Fruit fly (Drosophila melanogaster) whole organism, wandering third instar larva: ENCODE data around the gene CG32086.
A peak's percentile ranks its signal among the peaks of the same experiment; 100 is the strongest.

Experiments used
- Abd-B ChIP-seq: fragments of >200 bp; optimal IDR thresholded peaks from 2 replicates; lab custom pipeline; 2017; ENCODE audit warnings: missing biosample characterization, missing genetic modification characterization
- CG32264 ChIP-seq: fragments of 200-800 bp; sonication (Bioruptor generic); optimal IDR thresholded peaks from 2 replicates; lab custom pipeline; 2016; ENCODE audit warnings: missing biosample characterization, missing genetic modification characterization
- CG9705 ChIP-seq: fragments of 200-800 bp; sonication (Bioruptor generic); optimal IDR thresholded peaks from 2 replicates; lab custom pipeline; 2018; ENCODE audit warnings: missing biosample characterization, mild to moderate bottlenecking, missing genetic modification characterization
- CrebA ChIP-seq: fragments of 200-800 bp; sonication (Bioruptor generic); optimal IDR thresholded peaks from 2 replicates; lab custom pipeline; 2016; ENCODE audit warnings: missing biosample characterization, mild to moderate bottlenecking, missing genetic modification characterization, borderline replicate concordance
- Dif ChIP-seq: fragments of 200-275, 200-300 bp; sonication (Bioruptor generic); optimal IDR thresholded peaks from 2 replicates; lab custom pipeline; 2018; ENCODE audit warnings: missing biosample characterization, missing genetic modification characterization; ENCODE audit not compliant: partially characterized antibody
- GATAd ChIP-seq: sonication (Bioruptor generic); optimal IDR thresholded peaks from 2 replicates; lab custom pipeline; 2016; ENCODE audit warnings: missing biosample characterization, missing genetic modification characterization
- HLH106 ChIP-seq: fragments of 200-800 bp; optimal IDR thresholded peaks from 3 replicates; lab custom pipeline; 2019; ENCODE audit warnings: missing biosample characterization, mild to moderate bottlenecking, missing genetic modification characterization, moderate library complexity
- Hnf4 ChIP-seq: fragments of 200-800 bp; sonication (Bioruptor generic); optimal IDR thresholded peaks from 2 replicates; lab custom pipeline; 2016; ENCODE audit warnings: missing biosample characterization, mild to moderate bottlenecking, missing genetic modification characterization
- Hr78 ChIP-seq: fragments of >200 bp; optimal IDR thresholded peaks from 2 replicates; lab custom pipeline; 2017; ENCODE audit warnings: missing biosample characterization, missing genetic modification characterization
- Hr83 ChIP-seq: fragments of 200-300 bp; sonication (Bioruptor generic); optimal IDR thresholded peaks from 2 replicates; lab custom pipeline; 2016; ENCODE audit warnings: missing biosample characterization, mild to moderate bottlenecking, missing genetic modification characterization, moderate library complexity; ENCODE audit not compliant: poor library complexity, severe bottlenecking
- Jra ChIP-seq: sonication (Bioruptor generic); optimal IDR thresholded peaks from 2 replicates; lab custom pipeline; 2016; ENCODE audit warnings: missing biosample characterization, missing genetic modification characterization
- Mio ChIP-seq: sonication (Bioruptor generic); optimal IDR thresholded peaks from 2 replicates; lab custom pipeline; 2016; ENCODE audit warnings: missing biosample characterization, missing genetic modification characterization
- Myc ChIP-seq: fragments of >200 bp; optimal IDR thresholded peaks from 2 replicates; lab custom pipeline; 2017
- N ChIP-seq: fragments of >200 bp; optimal IDR thresholded peaks from 2 replicates; lab custom pipeline; 2018; ENCODE audit warnings: missing biosample characterization, missing external identifiers, missing genetic modification characterization
- OdsH ChIP-seq: fragments of 200-800 bp; sonication (Bioruptor generic); optimal IDR thresholded peaks from 2 replicates; lab custom pipeline; 2016; ENCODE audit warnings: missing biosample characterization, mild to moderate bottlenecking, missing genetic modification characterization
- Rel ChIP-seq, 2 experiments: fragments of 200-800 bp; sonication (Bioruptor generic) in 1 of 2; optimal IDR thresholded peaks; 2 replicates in 1 of 2; 3 replicates in 1 of 2; lab custom pipeline; 2016 to 2019; ENCODE audit warnings: mild to moderate bottlenecking in 2 of 2, missing biosample characterization in 2 of 2, missing genetic modification characterization in 2 of 2, moderate library complexity in 1 of 2
- Sp1 ChIP-seq: fragments of 200-800 bp; sonication (Bioruptor generic); optimal IDR thresholded peaks from 3 replicates; lab custom pipeline; 2019; ENCODE audit warnings: missing biosample characterization, mild to moderate bottlenecking, missing genetic modification characterization, moderate library complexity
- Vsx2 ChIP-seq: fragments of 200-300, 225-300 bp; sonication (Bioruptor generic); optimal IDR thresholded peaks from 2 replicates; lab custom pipeline; 2018; ENCODE audit warnings: missing biosample characterization, missing genetic modification characterization; ENCODE audit not compliant: partially characterized antibody
- br ChIP-seq: fragments of 200-800 bp; sonication (Bioruptor generic); optimal IDR thresholded peaks from 2 replicates; lab custom pipeline; 2016; ENCODE audit warnings: missing biosample characterization, missing genetic modification characterization
- brk ChIP-seq: fragments of 200-800 bp; sonication (Bioruptor generic); optimal IDR thresholded peaks from 2 replicates; lab custom pipeline; 2016; ENCODE audit warnings: missing biosample characterization, mild to moderate bottlenecking, missing genetic modification characterization
- dl ChIP-seq, 2 experiments: fragments of 175-275, 200-275 bp in 1 of 2; fragments of 200-275 bp in 1 of 2; sonication (Bioruptor generic); optimal IDR thresholded peaks; lab custom pipeline; 2018; ENCODE audit warnings: mild to moderate bottlenecking in 2 of 2, missing biosample characterization in 2 of 2, missing genetic modification characterization in 2 of 2, moderate library complexity in 2 of 2; ENCODE audit not compliant: partially characterized antibody in 2 of 2, insufficient read depth in 1 of 2
- dsf ChIP-seq: sonication (Bioruptor generic); optimal IDR thresholded peaks from 2 replicates; lab custom pipeline; 2016; ENCODE audit warnings: missing biosample characterization, missing genetic modification characterization, borderline replicate concordance
- ey ChIP-seq: fragments of 200-800 bp; sonication (Bioruptor generic); optimal IDR thresholded peaks from 2 replicates; lab custom pipeline; 2016; ENCODE audit warnings: missing biosample characterization, missing genetic modification characterization
- foxo ChIP-seq, 2 experiments: fragments of 200-800 bp; sonication (Bioruptor generic); optimal IDR thresholded peaks; 2 replicates in 1 of 2; 3 replicates in 1 of 2; lab custom pipeline; 2016 to 2017; ENCODE audit warnings: missing biosample characterization in 2 of 2, missing genetic modification characterization in 2 of 2
- fru ChIP-seq: fragments of 200-800 bp; sonication (Bioruptor generic); optimal IDR thresholded peaks from 3 replicates; lab custom pipeline; 2016; ENCODE audit warnings: missing biosample characterization, mild to moderate bottlenecking, missing genetic modification characterization
- h ChIP-seq: fragments of 200-800 bp; sonication (Bioruptor generic); optimal IDR thresholded peaks from 3 replicates; lab custom pipeline; 2016; ENCODE audit warnings: missing biosample characterization, mild to moderate bottlenecking, missing genetic modification characterization
- jim ChIP-seq: fragments of 175-275, 200-325 bp; sonication (Bioruptor generic); optimal IDR thresholded peaks from 2 replicates; lab custom pipeline; 2016; ENCODE audit warnings: missing biosample characterization, mild to moderate bottlenecking, missing genetic modification characterization
- lola ChIP-seq: fragments of >200 bp; optimal IDR thresholded peaks from 2 replicates; lab custom pipeline; 2017; ENCODE audit warnings: missing biosample characterization, missing genetic modification characterization
- pan ChIP-seq: fragments of >200 bp; optimal IDR thresholded peaks from 2 replicates; lab custom pipeline; 2017
- psq ChIP-seq: fragments of 200-800 bp; sonication (Bioruptor generic); optimal IDR thresholded peaks from 3 replicates; lab custom pipeline; 2017; ENCODE audit warnings: missing biosample characterization, mild to moderate bottlenecking, missing genetic modification characterization, moderate library complexity
- rgr ChIP-seq: fragments of 200-800 bp; sonication (Bioruptor generic); optimal IDR thresholded peaks from 3 replicates; lab custom pipeline; 2016; ENCODE audit warnings: missing biosample characterization, mild to moderate bottlenecking, missing genetic modification characterization
- sage ChIP-seq: fragments of 200-800 bp; sonication (Bioruptor generic); optimal IDR thresholded peaks from 2 replicates; lab custom pipeline; 2016; ENCODE audit warnings: missing biosample characterization, mild to moderate bottlenecking, missing genetic modification characterization
- sv ChIP-seq: fragments of 200-800 bp; sonication (Bioruptor generic); optimal IDR thresholded peaks from 3 replicates; lab custom pipeline; 2016; ENCODE audit warnings: missing biosample characterization, missing genetic modification characterization
- tai ChIP-seq: sonication (Bioruptor generic); optimal IDR thresholded peaks from 2 replicates; lab custom pipeline; 2016; ENCODE audit warnings: missing biosample characterization, missing genetic modification characterization
- usp ChIP-seq: fragments of >200 bp; optimal IDR thresholded peaks from 2 replicates; lab custom pipeline; 2017; ENCODE audit warnings: missing biosample characterization, missing genetic modification characterization
- woc ChIP-seq: sonication (Bioruptor generic); optimal IDR thresholded peaks from 2 replicates; lab custom pipeline; 2016; ENCODE audit warnings: missing biosample characterization, mild to moderate bottlenecking, missing genetic modification characterization

The CG32086 gene

DNA sequence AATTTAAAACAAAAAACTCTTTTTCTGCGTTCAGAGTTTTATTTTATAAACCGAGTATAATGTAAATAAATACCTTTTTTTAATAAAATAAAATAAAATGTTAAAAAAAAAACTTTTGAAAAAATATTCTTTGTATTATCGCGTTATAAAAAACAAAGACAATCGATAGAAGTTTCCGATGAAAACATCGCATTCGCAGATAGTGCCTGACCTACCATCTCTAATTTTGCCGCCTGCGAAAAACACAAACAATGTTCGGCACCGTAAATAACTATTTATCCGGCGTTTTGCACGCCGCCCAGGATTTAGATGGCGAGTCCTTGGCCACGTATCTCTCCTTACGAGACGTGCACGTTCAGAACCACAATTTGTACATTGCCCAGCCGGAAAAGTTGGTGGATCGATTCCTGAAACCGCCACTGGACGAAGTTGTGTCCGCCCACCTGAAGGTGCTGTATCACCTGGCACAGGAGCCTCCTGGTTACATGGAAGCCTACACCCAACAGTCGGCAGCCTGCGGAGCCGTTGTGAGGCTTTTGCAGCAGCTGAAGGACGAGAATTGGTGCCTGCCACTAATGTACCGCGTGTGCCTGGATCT lies 42.5 kb upstream of the CG32086 start, which contains the start of gene PCID2:
PCID2 (plus strand) TSS at position 213 of the 598 bp plus-strand sequence.
- TF ChIP-seq GATAd (GFP tag; lab: Kevin White, UChicago) (no peak), usp (GFP tag; lab: Kevin White, UChicago) (no peak), jim (GFP tag; lab: Kevin White, UChicago) (no peak), sage (GFP tag; lab: Kevin White, UChicago) (no peak), lola (GFP tag; lab: Kevin White, UChicago) (no peak), dl (GFP tag; optimal IDR thresholded peaks at IDR 0.05; lab: Kevin White, UChicago; ENCODE audit: insufficient read depth in 1 of 2, partially characterized antibody in 2 of 2) (no peak), CG9705 (GFP tag; lab: Kevin White, UChicago) (no peak)
- TF ChIP-seq, all 38 proteins: peak for 0

DNA sequence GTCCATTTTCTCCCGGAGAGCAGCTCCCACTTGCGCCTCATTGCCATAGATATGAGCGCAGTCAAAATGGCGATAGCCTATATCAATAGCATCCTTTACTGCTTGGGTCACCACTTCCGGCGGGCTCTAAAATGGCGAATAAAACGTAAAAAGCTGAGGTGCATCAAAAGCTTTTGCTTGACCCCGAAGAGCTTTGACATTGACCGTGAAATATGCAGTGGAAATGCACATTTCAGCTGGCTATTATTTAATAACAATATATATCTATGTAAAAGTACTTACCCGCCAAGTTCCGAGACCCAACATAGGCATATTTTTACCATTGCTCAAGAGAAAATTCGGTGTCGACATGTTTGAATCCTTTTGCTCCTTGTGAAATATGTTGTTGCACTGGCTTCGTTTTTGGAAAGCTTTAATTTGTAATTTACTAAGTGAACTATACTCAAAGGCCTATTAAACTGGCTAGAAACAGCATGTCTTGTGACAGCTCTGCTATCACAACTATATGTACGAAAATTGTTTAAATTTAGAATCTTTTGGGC lies 41.8 kb upstream of the CG32086 start, which contains the start of gene CG6083:
CG6083 (minus strand) TSS at position 492 of the 542 bp plus-strand sequence.
- no peak for TF ChIP-seq Rel (GFP tag; optimal IDR thresholded peaks at IDR 0.05; lab: Kevin White, UChicago)
- no peak for TF ChIP-seq Rel (tag; optimal IDR thresholded peaks at IDR 0.05; lab: Kevin White, UChicago)
- TF ChIP-seq sv (GFP tag; lab: Kevin White, UChicago) = no peak
- TF ChIP-seq brk (GFP tag; lab: Kevin White, UChicago) = no peak
- no peak for TF ChIP-seq Hr78 (GFP tag; lab: Kevin White, UChicago)
- TF ChIP-seq CG32264 (GFP tag; lab: Kevin White, UChicago) = no peak
- no peak for TF ChIP-seq usp (GFP tag; lab: Kevin White, UChicago)
- no peak for TF ChIP-seq CrebA (GFP tag; lab: Kevin White, UChicago)
- TF ChIP-seq pan = no peak
- no peak for TF ChIP-seq Jra
- no peak for TF ChIP-seq tai (GFP tag; lab: Kevin White, UChicago)
- no peak for TF ChIP-seq dl (GFP tag; optimal IDR thresholded peaks at IDR 0.05; lab: Kevin White, UChicago; ENCODE audit: insufficient read depth in 1 of 2, partially characterized antibody in 2 of 2)
- no peak for TF ChIP-seq lola (GFP tag; lab: Kevin White, UChicago)
- TF ChIP-seq Sp1 (GFP tag; lab: Kevin White, UChicago) = no peak
- no peak for TF ChIP-seq N (GFP tag; lab: Kevin White, UChicago)
- no peak for TF ChIP-seq Mio
- TF ChIP-seq br (GFP tag; lab: Kevin White, UChicago) = no peak

DNA sequence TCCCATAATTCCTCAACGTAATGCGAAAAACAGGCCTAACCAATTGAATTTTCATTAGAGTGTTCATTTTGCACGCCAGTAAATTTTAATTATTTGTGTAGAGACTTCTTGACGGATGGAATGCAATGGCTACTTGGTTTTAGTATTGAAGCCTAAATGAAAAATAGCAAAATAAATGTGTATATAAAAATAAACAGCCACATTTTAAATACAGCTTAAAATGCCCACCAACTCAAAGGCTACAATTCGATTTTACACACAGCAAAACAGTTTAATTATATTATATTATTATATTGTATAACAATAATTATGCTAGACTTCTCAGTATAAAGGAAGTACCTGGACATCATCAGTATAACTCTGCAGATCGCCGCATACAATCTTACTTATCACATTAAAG lies 40.4 kb upstream of the CG32086 start, which contains the start of gene Akr1B:
Akr1B (minus strand) TSS at position 101 of the 400 bp plus-strand sequence.
- TF ChIP-seq h (GFP tag; lab: Kevin White, UChicago) = no peak
- no peak for TF ChIP-seq Hr83 (GFP tag; lab: Kevin White, UChicago)
- no peak for TF ChIP-seq ey
- TF ChIP-seq Myc (lab: Kevin White, UChicago) = no peak
- no peak for TF ChIP-seq Sp1 (GFP tag; lab: Kevin White, UChicago)
- no peak for TF ChIP-seq sv (GFP tag; lab: Kevin White, UChicago)
- no peak for TF ChIP-seq OdsH (GFP tag; lab: Kevin White, UChicago)
- TF ChIP-seq pan = no peak
- no peak for TF ChIP-seq Hr78 (GFP tag; lab: Kevin White, UChicago)
- TF ChIP-seq, all 38 proteins: peak for 0

DNA sequence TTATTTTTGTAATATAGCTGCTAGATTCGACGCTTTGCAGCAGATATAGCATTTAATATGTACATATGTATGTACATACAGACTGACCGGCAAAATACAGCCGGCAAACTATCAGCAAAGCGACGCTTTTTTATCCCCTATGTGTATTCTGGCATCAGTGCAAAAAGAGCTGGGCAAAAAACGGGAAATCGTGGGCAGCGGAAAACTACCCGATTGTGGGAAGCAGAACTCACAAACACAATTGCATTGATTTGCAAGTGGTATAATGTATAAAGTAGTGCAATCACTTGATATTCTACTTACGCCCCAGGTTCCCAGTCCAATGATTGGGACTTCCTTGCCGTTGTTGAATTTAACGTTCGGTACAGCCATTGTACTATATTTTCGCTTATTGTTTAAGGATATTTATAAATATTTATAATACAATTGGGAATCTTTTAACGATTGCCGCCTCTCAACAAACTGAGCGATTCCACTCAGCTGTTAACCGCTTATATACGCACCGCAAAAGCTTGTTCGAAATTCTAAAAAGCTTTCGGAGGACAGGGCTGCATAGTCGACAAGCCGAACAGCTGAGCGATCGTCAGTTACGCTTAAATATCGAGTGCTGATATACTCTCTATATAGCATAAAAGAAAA lies 39.5 kb upstream of the CG32086 start:
- TF ChIP-seq Sp1 (GFP tag; lab: Kevin White, UChicago) (peak; percentile 20), ey (no peak), Hnf4 (GFP tag; lab: Kevin White, UChicago) (peak; percentile 43), foxo (GFP tag; optimal IDR thresholded peaks at IDR 0.05; lab: Kevin White, UChicago) (no peak), Vsx2 (no peak), usp (GFP tag; lab: Kevin White, UChicago) (no peak), Abd-B (no peak), Myc (lab: Kevin White, UChicago) (peak; percentile 6), Rel (GFP tag; optimal IDR thresholded peaks at IDR 0.05; lab: Kevin White, UChicago) (no peak), Rel (tag; optimal IDR thresholded peaks at IDR 0.05; lab: Kevin White, UChicago) (peak; percentile 13), Hr78 (GFP tag; lab: Kevin White, UChicago) (no peak), fru (no peak), rgr (GFP tag; lab: Kevin White, UChicago) (peak; percentile 9), lola (GFP tag; lab: Kevin White, UChicago) (no peak), pan (no peak), woc (GFP tag; lab: Kevin White, UChicago) (no peak), sage (GFP tag; lab: Kevin White, UChicago) (peak; percentile 69), psq (GFP tag; lab: Kevin White, UChicago) (peak; percentile 7), jim (GFP tag; lab: Kevin White, UChicago) (no peak), CrebA (GFP tag; lab: Kevin White, UChicago) (no peak), Hr83 (GFP tag; lab: Kevin White, UChicago) (no peak), CG9705 (GFP tag; lab: Kevin White, UChicago) (no peak), br (GFP tag; lab: Kevin White, UChicago) (no peak), h (GFP tag; lab: Kevin White, UChicago) (peak; percentile 23), Dif (GFP tag; lab: Kevin White, UChicago) (no peak), N (GFP tag; lab: Kevin White, UChicago) (no peak), dl (GFP tag; optimal IDR thresholded peaks at IDR 0.05; lab: Kevin White, UChicago; ENCODE audit: insufficient read depth in 1 of 2, partially characterized antibody in 2 of 2) (no peak), dsf (GFP tag; lab: Kevin White, UChicago) (no peak), brk (GFP tag; lab: Kevin White, UChicago) (peak; percentile 56), HLH106 (tag; lab: Kevin White, UChicago) (peak; percentile 9), Jra (no peak)
